Worm (Caenorhabditis elegans) whole organism, early embryonic: ENCODE measurements around the gene ufd-1.

ENCODE experiments used
- ama-1 ChIP-seq: fragments of 150-350 bp; optimal IDR thresholded peaks from 2 replicates; lab custom pipeline; 2014
- ceh-13 ChIP-seq: fragments of 200-800 bp; sonication (Bioruptor generic); optimal IDR thresholded peaks from 2 replicates; lab custom pipeline; 2018; ENCODE audit warnings: mild to moderate bottlenecking, missing genetic modification characterization, missing compliant biosample characterization
- hmbx-1 ChIP-seq: sonication (generic microtip); optimal IDR thresholded peaks from 2 replicates; lab custom pipeline; 2016; ENCODE audit warnings: mild to moderate bottlenecking, missing genetic modification characterization, missing compliant biosample characterization
- hmg-4 ChIP-seq: fragments of 200-800 bp; sonication (Bioruptor generic); optimal IDR thresholded peaks from 2 replicates; lab custom pipeline; 2018; ENCODE audit warnings: mild to moderate bottlenecking, missing genetic modification characterization, missing compliant biosample characterization
- hnd-1 ChIP-seq: sonication (generic microtip); optimal IDR thresholded peaks from 2 replicates; lab custom pipeline; 2016; ENCODE audit warnings: missing genetic modification characterization, missing compliant biosample characterization
- sea-1 ChIP-seq: fragments of 200-800 bp; sonication (Bioruptor generic); conservative IDR thresholded peaks from 2 replicates; pipeline ENCODE4 v1.3.6; 2022; ENCODE audit warnings: missing genetic modification characterization, missing compliant biosample characterization
- tra-4 ChIP-seq: sonication (generic microtip); optimal IDR thresholded peaks from 2 replicates; lab custom pipeline; 2017; ENCODE audit warnings: missing genetic modification characterization, missing compliant biosample characterization

- TF ChIP-seq sea-1 (GFP tag; lab: Robert Waterston, UW) (no peak), hmg-4 (no peak), hnd-1 (tag; lab: Kevin White, UChicago) (no peak), ceh-13 (GFP tag; lab: Kevin White, UChicago) (no peak), hmbx-1 (tag; lab: Kevin White, UChicago) (no peak), tra-4 (tag; lab: Kevin White, UChicago) (no peak), ama-1 (lab: Kevin White, UChicago) (no peak)
These were observed 4.6 kb upstream of the ufd-1 start for ce11 chrIV:12335248-12335647.
